Fruit fly (Drosophila melanogaster): ENCODE measurements around the gene CG3226.
A peak's percentile ranks its signal among the peaks of the same experiment; 100 is the strongest.

The CG3226 gene

dm6 chrX:6673637-6674487 is 19.8 kb upstream of the CG3226 start, which contains the start of the genes CG3198 and Mcm6 (continued):
- TF ChIP-seq zen (tag; optimal IDR thresholded peaks at IDR 0.05) (no peak), onecut (GFP tag; IDR thresholded peaks at IDR 0.05) (peak; percentile 48), CG32767 (GFP tag; IDR thresholded peaks at IDR 0.05) (no peak), MBD-R2 (GFP tag; IDR thresholded peaks at IDR 0.05) (peak; percentile 43), CG14860 (GFP tag; IDR thresholded peaks at IDR 0.05; ENCODE audit: partially characterized antibody) (0 out of 3 replicates have a peak, but pooled peaks have one; percentile 39), CG11723 (GFP tag; optimal IDR thresholded peaks at IDR 0.05) (no peak), CG9437 (GFP tag; optimal IDR thresholded peaks at IDR 0.05) (peak; percentile 22), CG3995 (GFP tag; optimal IDR thresholded peaks at IDR 0.05) (peak; percentile 6), CG8924 (tag; optimal IDR thresholded peaks at IDR 0.05) (no peak), Bgb (GFP tag; IDR thresholded peaks at IDR 0.05; ENCODE audit: partially characterized antibody) (peak; percentile 52; the same call in 1 of the 2 replicates), CG30403 (GFP tag; optimal IDR thresholded peaks at IDR 0.05) (peak; percentile 11), tna (GFP tag; IDR thresholded peaks at IDR 0.05; ENCODE audit: partially characterized antibody) (0 out of 2 replicates have a peak, but pooled peaks have one; percentile 42), Nf-YC (tag; optimal IDR thresholded peaks at IDR 0.05) (peak; percentile 12), CG1832 (GFP tag; optimal IDR thresholded peaks at IDR 0.05) (no peak), Dip3 (GFP tag; optimal IDR thresholded peaks at IDR 0.05) (no peak), CG30020 (tag; optimal IDR thresholded peaks at IDR 0.05) (peak; percentile 16), Abd-B (GFP tag; optimal IDR thresholded peaks at IDR 0.05) (no peak), bowl (GFP tag; IDR thresholded peaks at IDR 0.05) (no peak), Dll (GFP tag; IDR thresholded peaks at IDR 0.05; ENCODE audit: partially characterized antibody) (peak; percentile 77), Oaz (GFP tag; IDR thresholded peaks at IDR 0.05) (no peak), CG7372 (GFP tag; IDR thresholded peaks at IDR 0.05) (no peak), CG4617 (GFP tag; optimal IDR thresholded peaks at IDR 0.05; ENCODE audit: borderline replicate concordance) (peak; percentile 4), Gsc (GFP tag; IDR thresholded peaks at IDR 0.05) (no peak), CG6791 (GFP tag; IDR thresholded peaks at IDR 0.05; ENCODE audit: partially characterized antibody) (peak; percentile 61; the same call in 2 of the 3 replicates), CG7745 (tag; optimal IDR thresholded peaks at IDR 0.05) (no peak), CG2712 (tag; optimal IDR thresholded peaks at IDR 0.05) (peak; percentile 18), crp (GFP tag; optimal IDR thresholded peaks at IDR 0.05) (peak in 1 of 2 experiments; percentile 28), CG10565 (GFP tag; optimal IDR thresholded peaks at IDR 0.05) (no peak), CG33557 (GFP tag; optimal IDR thresholded peaks at IDR 0.05) (no peak), nmo (GFP tag; optimal IDR thresholded peaks at IDR 0.05) (peak; percentile 11), CG6272 (GFP tag; IDR thresholded peaks at IDR 0.05) (no peak), odd (GFP tag; optimal IDR thresholded peaks at IDR 0.05) (no peak), YL-1 (GFP tag; optimal IDR thresholded peaks at IDR 0.05) (peak; percentile 34), Nf-YA (GFP tag; IDR thresholded peaks at IDR 0.05) (0 out of 2 replicates have a peak, but pooled peaks have one; percentile 17), CG8359 (GFP tag; optimal IDR thresholded peaks at IDR 0.05; ENCODE audit: borderline replicate concordance) (no peak), Max (GFP tag; optimal IDR thresholded peaks at IDR 0.05) (no peak), CG12104 (GFP tag; optimal IDR thresholded peaks at IDR 0.05) (no peak), eyg (GFP tag; optimal IDR thresholded peaks at IDR 0.05) (no peak), CG17385 (GFP tag; optimal IDR thresholded peaks at IDR 0.05) (peak; percentile 5), CG15601 (tag; optimal IDR thresholded peaks at IDR 0.05) (no peak), seq (GFP tag; IDR thresholded peaks at IDR 0.05) (no peak), CG7987 (GFP tag; optimal IDR thresholded peaks at IDR 0.05) (no peak), CG31224 (GFP tag; IDR thresholded peaks at IDR 0.05) (no peak), CG11456 (GFP tag; IDR thresholded peaks at IDR 0.05) (no peak), fu2 (GFP tag; optimal IDR thresholded peaks at IDR 0.05) (no peak), Med (GFP tag) (peak; percentile 57), CG9817 (tag; optimal IDR thresholded peaks at IDR 0.05) (no peak), CG8765 (GFP tag; IDR thresholded peaks at IDR 0.05) (no peak)

All from whole organism, embryonic.